Worm (Caenorhabditis elegans): Measurements from ENCODE around the gene clec-203.

The clec-203 gene

ce11 chrV:1060219-1060863, 27.7 kb upstream of the clec-203 start (continued):
- TF ChIP-seq mdl-1 (tag; optimal IDR thresholded peaks at IDR 0.05), result no peak
- no peak for TF ChIP-seq unc-98 (GFP tag; IDR thresholded peaks at IDR 0.05)
- TF ChIP-seq nhr-19 (GFP tag; conservative IDR thresholded peaks at IDR 0.05), result no peak; the same call in 1 of the 2 replicates
- no peak for TF ChIP-seq ets-5 (GFP tag; IDR thresholded peaks at IDR 0.05)
- no peak for TF ChIP-seq unc-86 (tag; optimal IDR thresholded peaks at IDR 0.05)
- TF ChIP-seq blmp-1 (tag; optimal IDR thresholded peaks at IDR 0.05), result peak; percentile 79
- peak; percentile 52 for TF ChIP-seq pqm-1 (tag; optimal IDR thresholded peaks at IDR 0.05)
- no peak for TF ChIP-seq jun-1 (tag; optimal IDR thresholded peaks at IDR 0.05)
- no peak for TF ChIP-seq nhr-28 (tag; optimal IDR thresholded peaks at IDR 0.05)
- TF ChIP-seq mef-2 (tag; optimal IDR thresholded peaks at IDR 0.05), result no peak
- no peak for TF ChIP-seq unc-30 (tag; optimal IDR thresholded peaks at IDR 0.05)
- TF ChIP-seq dpl-1 (GFP tag; optimal IDR thresholded peaks at IDR 0.05), result peak in 1 of 3 experiments; percentile 30
- TF ChIP-seq lin-39 (tag; optimal IDR thresholded peaks at IDR 0.05), result peak; percentile 37
- TF ChIP-seq lin-15B (tag; optimal IDR thresholded peaks at IDR 0.05), result no peak
- TF ChIP-seq mep-1 (tag; optimal IDR thresholded peaks at IDR 0.05), result no peak
- TF ChIP-seq grh-1 (GFP tag; IDR thresholded peaks at IDR 0.05), result no peak
- TF ChIP-seq lir-3 (tag; optimal IDR thresholded peaks at IDR 0.05; ENCODE audit: poor library complexity), result peak; percentile 64
- TF ChIP-seq skn-1 (tag; optimal IDR thresholded peaks at IDR 0.05), result no peak
- no peak for TF ChIP-seq C34B4.2 (tag; optimal IDR thresholded peaks at IDR 0.05)
- peak; percentile 32 for TF ChIP-seq C16A3.4 (tag; optimal IDR thresholded peaks at IDR 0.05)
- no peak for TF ChIP-seq sup-37 (GFP tag; optimal IDR thresholded peaks at IDR 0.05)
- TF ChIP-seq nhr-12 (tag; optimal IDR thresholded peaks at IDR 0.05), result no peak

ce11 chrV:1061295-1061694, 26.8 kb upstream of the clec-203 start, which contains the start of gene rnst-2:
Gene rnst-2, plus strand, starts transcription at chrV:1061595.
- TF ChIP-seq elt-2 (tag; optimal IDR thresholded peaks at IDR 0.05) (no peak), fkh-8 (tag; optimal IDR thresholded peaks at IDR 0.05) (no peak), tbx-2 (tag; optimal IDR thresholded peaks at IDR 0.05) (no peak), aly-2 (tag; optimal IDR thresholded peaks at IDR 0.05) (no peak), unc-130 (tag; optimal IDR thresholded peaks at IDR 0.05) (no peak), egl-13 (tag; optimal IDR thresholded peaks at IDR 0.05) (no peak), rnt-1 (tag; optimal IDR thresholded peaks at IDR 0.05) (no peak), fkh-4 (tag; optimal IDR thresholded peaks at IDR 0.05; ENCODE audit: borderline replicate concordance) (no peak), nhr-76 (tag; optimal IDR thresholded peaks at IDR 0.05) (no peak), pag-3 (tag; optimal IDR thresholded peaks at IDR 0.05; ENCODE audit: borderline replicate concordance, insufficient read depth) (no peak), lin-35 (GFP tag; optimal IDR thresholded peaks at IDR 0.05) (no peak), unc-62 (GFP tag; optimal IDR thresholded peaks at IDR 0.05) (no peak)

ce11 chrV:1064491-1064890, 23.6 kb upstream of the clec-203 start, which contains the start of gene str-67:
Gene str-67, minus strand, starts transcription at chrV:1064591.
- TF ChIP-seq tbx-2 (tag; optimal IDR thresholded peaks at IDR 0.05) (no peak), nhr-12 (tag; optimal IDR thresholded peaks at IDR 0.05) (no peak), aha-1 (tag; optimal IDR thresholded peaks at IDR 0.05) (no peak), snpc-4 (tag; optimal IDR thresholded peaks at IDR 0.05) (no peak), pag-3 (tag; optimal IDR thresholded peaks at IDR 0.05; ENCODE audit: borderline replicate concordance, insufficient read depth) (no peak), lin-39 (tag; optimal IDR thresholded peaks at IDR 0.05) (no peak), ceh-88 (GFP tag; IDR thresholded peaks at IDR 0.05) (no peak), nhr-71 (tag; optimal IDR thresholded peaks at IDR 0.05) (no peak), F16B12.6 (tag; optimal IDR thresholded peaks at IDR 0.05) (no peak), nhr-90 (tag; optimal IDR thresholded peaks at IDR 0.05; ENCODE audit: poor library complexity) (no peak), snu-23 (GFP tag; optimal IDR thresholded peaks at IDR 0.05) (no peak), dsc-1 (tag; optimal IDR thresholded peaks at IDR 0.05) (no peak), ztf-11 (tag; optimal IDR thresholded peaks at IDR 0.05) (no peak), elt-2 (tag; optimal IDR thresholded peaks at IDR 0.05) (no peak), fkh-8 (tag; optimal IDR thresholded peaks at IDR 0.05) (no peak), nhr-237 (tag; optimal IDR thresholded peaks at IDR 0.05) (no peak), hlh-4 (tag; optimal IDR thresholded peaks at IDR 0.05) (no peak)
